Worm (Caenorhabditis elegans) whole organism, L1 larva: ENCODE results near the gene F56D2.8.

Experiments
- aly-2 ChIP-seq: fragments of 150-350 bp; optimal IDR thresholded peaks from 2 replicates; lab custom pipeline; 2014; ENCODE audit warnings: missing biosample characterization, missing genetic modification characterization
- elt-3 ChIP-seq, 6 experiments: fragments of 150-350 bp in 1 of 6; sonication (generic microtip); optimal IDR thresholded peaks; 2 replicates each; lab custom pipeline; 2017 to 2018; ENCODE audit warnings: missing biosample characterization in 6 of 6, missing genetic modification characterization in 6 of 6, inconsistent platforms in 1 of 6
- irx-1 ChIP-seq: sonication (generic microtip); optimal IDR thresholded peaks from 2 replicates; lab custom pipeline; 2016; ENCODE audit warnings: missing genetic modification characterization, missing compliant biosample characterization
- lin-13 ChIP-seq: fragments of 150-350 bp; optimal IDR thresholded peaks from 2 replicates; lab custom pipeline; 2014; ENCODE audit warnings: missing biosample characterization, missing genetic modification reagents, missing genetic modification characterization
- lir-3 ChIP-seq: sonication (generic microtip); optimal IDR thresholded peaks from 2 replicates; lab custom pipeline; 2016; ENCODE audit warnings: mild to moderate bottlenecking, missing genetic modification characterization, moderate library complexity, missing compliant biosample characterization; ENCODE audit not compliant: poor library complexity
- nhr-11 ChIP-seq: fragments of 150-350 bp; optimal IDR thresholded peaks from 2 replicates; lab custom pipeline; 2014; ENCODE audit warnings: missing biosample characterization, missing genetic modification characterization
- nhr-28 ChIP-seq: fragments of 150-350 bp; optimal IDR thresholded peaks from 2 replicates; lab custom pipeline; 2014; ENCODE audit warnings: missing biosample characterization, missing genetic modification characterization
- nhr-76 ChIP-seq: sonication (generic microtip); optimal IDR thresholded peaks from 2 replicates; lab custom pipeline; 2017; ENCODE audit warnings: missing biosample characterization, missing genetic modification characterization
- nhr-77 ChIP-seq: fragments of 150-350 bp; optimal IDR thresholded peaks from 2 replicates; lab custom pipeline; 2014; ENCODE audit warnings: missing biosample characterization, missing genetic modification characterization
- pax-3 ChIP-seq: fragments of 200-800 bp; sonication (Bioruptor generic); optimal IDR thresholded peaks from 2 replicates; lab custom pipeline; 2018; ENCODE audit warnings: mild to moderate bottlenecking, missing genetic modification characterization, moderate library complexity, missing compliant biosample characterization
- skn-1 ChIP-seq: fragments of 150-350 bp; optimal IDR thresholded peaks from 2 replicates; lab custom pipeline; 2014; ENCODE audit warnings: missing biosample characterization, missing genetic modification characterization
- snpc-4 ChIP-seq: fragments of 150-350 bp; optimal IDR thresholded peaks from 2 replicates; lab custom pipeline; 2014; ENCODE audit warnings: missing biosample characterization, missing genetic modification characterization
- unc-130 ChIP-seq: fragments of 150-350 bp; optimal IDR thresholded peaks from 2 replicates; lab custom pipeline; 2017; ENCODE audit warnings: missing biosample characterization, missing genetic modification characterization, inconsistent platforms
- ztf-11 ChIP-seq, 2 experiments: sonication (generic microtip); optimal IDR thresholded peaks; 2 replicates each; lab custom pipeline; 2016 to 2017; ENCODE audit warnings: missing genetic modification characterization in 2 of 2, missing biosample characterization in 1 of 2, missing compliant biosample characterization in 1 of 2

- TF ChIP-seq ztf-11 (tag; optimal IDR thresholded peaks at IDR 0.05; lab: Kevin White, UChicago) = no peak
- TF ChIP-seq elt-3 (tag; optimal IDR thresholded peaks at IDR 0.05; lab: Kevin White, UChicago) = no peak
- TF ChIP-seq nhr-11 (tag; lab: Kevin White, UChicago) = no peak
- no peak for TF ChIP-seq nhr-77
- TF ChIP-seq skn-1 (tag; lab: Kevin White, UChicago) = no peak
- TF ChIP-seq aly-2 (tag; lab: Kevin White, UChicago) = no peak
- TF ChIP-seq lir-3 = no peak
- no peak for TF ChIP-seq nhr-28 (tag; lab: Kevin White, UChicago)
- no peak for TF ChIP-seq lin-13 (GFP tag; lab: Kevin White, UChicago)
- no peak for TF ChIP-seq irx-1
- TF ChIP-seq unc-130 (tag; lab: Kevin White, UChicago) = no peak
- no peak for TF ChIP-seq pax-3
- no peak for TF ChIP-seq nhr-76 (tag; lab: Kevin White, UChicago)
- no peak for TF ChIP-seq snpc-4 (tag; lab: Kevin White, UChicago)
Measured at ce11 chrIII:5614648-5615047, 32.0 kb upstream of the F56D2.8 start, which contains the start of gene basl-1.
